Worm (Caenorhabditis elegans) whole organism, L4/young adult: ENCODE data around the gene tin-9.1.

Source experiments
- W03F9.2 ChIP-seq: fragments of 150-350 bp; optimal IDR thresholded peaks from 2 replicates; lab custom pipeline; 2014; ENCODE audit warnings: missing biosample characterization, missing genetic modification characterization
- dao-5 ChIP-seq: sonication (generic microtip); optimal IDR thresholded peaks from 2 replicates; lab custom pipeline; 2016; ENCODE audit warnings: missing genotype, missing genetic modification characterization, moderate library complexity, missing compliant biosample characterization
- him-1 ChIP-seq: sonication (generic microtip); optimal IDR thresholded peaks from 2 replicates; lab custom pipeline; 2016; ENCODE audit warnings: missing genotype, missing genetic modification reagents, missing genetic modification characterization, missing compliant biosample characterization

tin-9.1 gene

ce11 chrIV:7049672-7050206, 5.3 kb upstream of the tin-9.1 start, which contains the start of gene nhr-105:
TSS of gene nhr-105 (plus strand) at chrIV:7050156.
- TF ChIP-seq W03F9.2 (tag; lab: Kevin White, UChicago) = no peak
- no peak for TF ChIP-seq him-1
- TF ChIP-seq dao-5 = no peak

- no peak for TF ChIP-seq him-1
Observed at ce11 chrIV:7048637-7049245, 4.3 kb upstream of the tin-9.1 start.

- TF ChIP-seq W03F9.2 (tag; lab: Kevin White, UChicago) (no peak), him-1 (no peak), dao-5 (no peak)
Observed at ce11 chrIV:7047762-7048178, 3.4 kb upstream of the tin-9.1 start.

ce11 chrIV:7046641-7047361, 2.4 kb upstream of the tin-9.1 start:
- no peak for TF ChIP-seq W03F9.2 (tag; lab: Kevin White, UChicago)
- TF ChIP-seq him-1 = no peak
- no peak for TF ChIP-seq dao-5

- TF ChIP-seq him-1 (no peak), W03F9.2 (tag; lab: Kevin White, UChicago) (no peak), dao-5 (no peak)
Observed at ce11 chrIV:7045362-7045936, 1.0 kb upstream of the tin-9.1 start.

- TF ChIP-seq him-1 = no peak
- no peak for TF ChIP-seq dao-5
- TF ChIP-seq W03F9.2 (tag; lab: Kevin White, UChicago) = no peak
Observed at ce11 chrIV:7043430-7043829, 972 bp downstream of the tin-9.1 start.

ce11 chrIV:7039476-7040261, 4.7 kb downstream of the tin-9.1 start, which contains the start of the genes cogc-2 and klp-18:
TSS of gene cogc-2 (minus strand) at chrIV:7039580.
TSS of gene klp-18 (plus strand) at chrIV:7040211.
- TF ChIP-seq dao-5 (no peak), W03F9.2 (tag; lab: Kevin White, UChicago) (peak; percentile 90), him-1 (peak; percentile 20)

ce11 chrIV:7036790-7037189, 7.6 kb downstream of the tin-9.1 start, which contains the start of gene ufl-1:
TSS of gene ufl-1 (minus strand) at chrIV:7036859.
- no peak for TF ChIP-seq dao-5
- no peak for TF ChIP-seq him-1
- no peak for TF ChIP-seq W03F9.2 (tag; lab: Kevin White, UChicago)

ce11 chrIV:7035823-7036222, 8.6 kb downstream of the tin-9.1 start, which contains the start of gene C06G3.3:
TSS of gene C06G3.3 (plus strand) at chrIV:7036123.
- no peak for TF ChIP-seq dao-5
- no peak for TF ChIP-seq W03F9.2 (tag; lab: Kevin White, UChicago)
- no peak for TF ChIP-seq him-1

- TF ChIP-seq dao-5 (no peak), W03F9.2 (tag; lab: Kevin White, UChicago) (no peak), him-1 (no peak)
Observed at ce11 chrIV:7032459-7032858, 11.9 kb downstream of the tin-9.1 start, which contains the start of gene C06G3.8. TSS of gene C06G3.8 (minus strand) at chrIV:7032559.

ce11 chrIV:7031019-7031418, 13.4 kb downstream of the tin-9.1 start:
- no peak for TF ChIP-seq him-1
- no peak for TF ChIP-seq W03F9.2 (tag; lab: Kevin White, UChicago)
- TF ChIP-seq dao-5 = no peak

- TF ChIP-seq dao-5 = no peak
- TF ChIP-seq him-1 = no peak
- no peak for TF ChIP-seq W03F9.2 (tag; lab: Kevin White, UChicago)
Observed at ce11 chrIV:7025835-7026234, 18.6 kb downstream of the tin-9.1 start.

- TF ChIP-seq W03F9.2 (tag; lab: Kevin White, UChicago) (no peak), dao-5 (no peak), him-1 (no peak)
Observed at ce11 chrIV:7024829-7025228, 19.6 kb downstream of the tin-9.1 start.

- no peak for TF ChIP-seq him-1
- TF ChIP-seq dao-5 = no peak
- no peak for TF ChIP-seq W03F9.2 (tag; lab: Kevin White, UChicago)
Observed at ce11 chrIV:7023858-7024257, 20.5 kb downstream of the tin-9.1 start, which contains the start of gene adah-1. TSS of gene adah-1 (plus strand) at chrIV:7024211.
